Fruit fly (Drosophila melanogaster): ENCODE results near the gene CG13887.

The CG13887 gene

DNA sequence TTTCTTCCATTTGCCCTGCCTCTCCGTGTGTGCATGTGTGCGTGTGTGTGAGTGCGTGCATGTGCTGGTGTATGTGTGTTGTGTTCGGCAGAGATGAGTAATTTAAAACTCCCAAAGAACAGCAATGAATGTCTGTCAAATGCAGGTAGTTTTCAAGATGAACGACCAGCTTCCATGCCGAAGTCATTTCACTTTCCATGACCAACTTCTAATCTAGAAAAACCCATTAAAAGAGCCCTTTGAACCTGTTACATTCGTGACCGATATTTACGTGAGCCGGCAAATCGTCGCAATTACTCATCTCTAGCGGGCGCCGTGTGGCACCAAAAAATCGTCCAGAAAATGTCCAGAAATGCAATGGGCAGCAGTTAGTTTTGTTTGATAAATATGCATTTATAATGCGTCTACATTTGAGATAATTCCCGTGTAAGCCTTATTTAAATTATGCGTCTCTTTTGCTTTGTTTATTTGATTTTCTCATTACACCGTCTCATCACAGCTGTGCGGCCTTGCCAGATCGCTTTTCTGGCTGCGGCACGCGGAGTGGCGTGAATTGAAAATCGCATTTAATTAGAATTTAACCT is 34.8 kb downstream of the CG13887 start (continued):
- TF ChIP-seq salr (GFP tag; optimal IDR thresholded peaks at IDR 0.05) (peak in 1 of 2 experiments; percentile 22), fd59A (GFP tag; optimal IDR thresholded peaks at IDR 0.05) (no peak), pdm3 (GFP tag; optimal IDR thresholded peaks at IDR 0.05) (peak; percentile 44), CG6163 (GFP tag; IDR thresholded peaks at IDR 0.05) (peak; percentile 45; the same call in 1 of the 3 replicates), CG11762 (GFP tag; optimal IDR thresholded peaks at IDR 0.05; ENCODE audit: insufficient read depth) (peak; percentile 30), fd85E (GFP tag; optimal IDR thresholded peaks at IDR 0.05) (no peak), CG6854 (GFP tag; optimal IDR thresholded peaks at IDR 0.05) (no peak)

DNA sequence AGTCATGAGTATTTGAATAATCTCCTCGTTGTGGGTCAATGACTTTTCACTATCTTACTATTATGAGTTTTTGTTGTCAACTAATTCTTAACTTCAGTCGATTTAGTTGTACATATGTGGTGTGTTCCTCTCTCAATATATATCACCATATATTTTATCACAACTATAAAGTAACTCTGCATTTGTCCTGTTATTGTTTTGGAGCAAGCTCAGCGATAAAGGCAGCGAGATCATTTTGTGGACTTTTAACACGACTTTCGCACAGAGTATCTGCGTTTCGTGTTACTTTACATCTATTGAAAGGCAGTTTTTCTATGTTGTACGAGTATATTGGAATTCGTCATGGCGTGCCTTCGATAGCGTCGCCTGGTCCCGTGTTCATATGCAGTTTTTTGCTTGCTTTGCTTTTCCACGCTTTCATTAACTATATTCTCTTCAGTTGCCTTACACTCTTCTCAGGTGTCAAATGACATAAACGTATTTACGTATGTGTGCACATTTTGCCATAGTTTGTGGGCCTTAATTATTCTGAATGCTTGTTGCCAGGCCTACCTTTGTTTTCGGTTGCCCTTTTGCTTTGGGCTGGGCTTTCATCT is 37.9 kb downstream of the CG13887 start:
- TF ChIP-seq CG11902 (GFP tag; optimal IDR thresholded peaks at IDR 0.05): no peak
- no peak for TF ChIP-seq CG3032 (tag; optimal IDR thresholded peaks at IDR 0.05)
- no peak for TF ChIP-seq Sox14 (GFP tag; optimal IDR thresholded peaks at IDR 0.05)
- peak; percentile 4 for TF ChIP-seq Eip78C (GFP tag)
- no peak for TF ChIP-seq dsx (GFP tag; optimal IDR thresholded peaks at IDR 0.05; ENCODE audit: poor library complexity, severe bottlenecking)
- TF ChIP-seq achi (GFP tag; optimal IDR thresholded peaks at IDR 0.05): peak; percentile 11
- peak; percentile 18; the same call in 1 of the 2 replicates for TF ChIP-seq CG15336 (GFP tag; IDR thresholded peaks at IDR 0.05)
- no peak for TF ChIP-seq topi (GFP tag; optimal IDR thresholded peaks at IDR 0.05)
- TF ChIP-seq CG32006 (GFP tag; optimal IDR thresholded peaks at IDR 0.05): peak; percentile 54
- no peak for TF ChIP-seq fd59A (GFP tag; optimal IDR thresholded peaks at IDR 0.05)
- TF ChIP-seq Hr39 (GFP tag; optimal IDR thresholded peaks at IDR 0.05): no peak
- no peak for TF ChIP-seq CG10631 (GFP tag; optimal IDR thresholded peaks at IDR 0.05)
- no peak for TF ChIP-seq CG4318 (GFP tag; optimal IDR thresholded peaks at IDR 0.05)
- TF ChIP-seq CG6808 (GFP tag; optimal IDR thresholded peaks at IDR 0.05): no peak
- peak; percentile 34 for TF ChIP-seq Hr4 (GFP tag; optimal IDR thresholded peaks at IDR 0.05)
- no peak for TF ChIP-seq Lpt (GFP tag; optimal IDR thresholded peaks at IDR 0.05)
- no peak for TF ChIP-seq CG34406 (GFP tag; optimal IDR thresholded peaks at IDR 0.05)
- no peak for TF ChIP-seq acj6 (GFP tag; optimal IDR thresholded peaks at IDR 0.05)
- peak; percentile 35 for TF ChIP-seq CG6276 (GFP tag; optimal IDR thresholded peaks at IDR 0.05)
- TF ChIP-seq CG11762 (GFP tag; optimal IDR thresholded peaks at IDR 0.05; ENCODE audit: insufficient read depth): no peak
- no peak for TF ChIP-seq CG11294 (GFP tag; IDR thresholded peaks at IDR 0.05)
- TF ChIP-seq eg (GFP tag; IDR thresholded peaks at IDR 0.05): no peak
- no peak for TF ChIP-seq Gug (GFP tag; IDR thresholded peaks at IDR 0.05)
- TF ChIP-seq Sox102F (GFP tag; optimal IDR thresholded peaks at IDR 0.05): no peak
- TF ChIP-seq CG10669 (GFP tag; optimal IDR thresholded peaks at IDR 0.05): no peak
- TF ChIP-seq CG6854 (GFP tag; optimal IDR thresholded peaks at IDR 0.05): no peak
- TF ChIP-seq CG6163 (GFP tag; IDR thresholded peaks at IDR 0.05): peak; percentile 35; the same call in 2 of the 3 replicates
- no peak for TF ChIP-seq ss (GFP tag; optimal IDR thresholded peaks at IDR 0.05)
- no peak for TF ChIP-seq CG16779 (tag; optimal IDR thresholded peaks at IDR 0.05)
- no peak for TF ChIP-seq svp (GFP tag)
- no peak for TF ChIP-seq Ets21C (GFP tag; optimal IDR thresholded peaks at IDR 0.05)

DNA sequence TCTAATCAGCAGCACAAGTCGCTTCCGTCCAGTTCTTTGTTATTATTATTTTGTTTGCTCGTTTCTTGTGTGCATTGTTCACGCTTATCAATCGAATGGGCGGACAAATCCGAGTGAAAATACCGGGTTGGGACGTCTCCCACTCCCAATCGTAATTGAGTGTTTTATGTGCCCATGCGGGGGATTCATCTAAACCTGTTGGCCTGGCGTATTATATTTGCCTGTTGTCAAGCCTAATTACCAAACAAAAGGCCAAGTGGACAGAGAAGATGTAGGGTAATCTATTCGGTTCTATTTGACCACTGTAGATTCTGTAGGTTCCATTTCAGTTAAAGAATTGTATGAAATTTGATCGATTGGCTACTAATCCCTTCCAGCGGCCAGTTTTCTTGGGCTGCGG is 38.4 kb downstream of the CG13887 start:
- TF ChIP-seq Sox14 (GFP tag; optimal IDR thresholded peaks at IDR 0.05): peak; percentile 24
- 0 out of 3 replicates have a peak, but pooled peaks have one; percentile 35 for TF ChIP-seq eg (GFP tag; IDR thresholded peaks at IDR 0.05)
- TF ChIP-seq CG34406 (GFP tag; optimal IDR thresholded peaks at IDR 0.05): no peak

DNA sequence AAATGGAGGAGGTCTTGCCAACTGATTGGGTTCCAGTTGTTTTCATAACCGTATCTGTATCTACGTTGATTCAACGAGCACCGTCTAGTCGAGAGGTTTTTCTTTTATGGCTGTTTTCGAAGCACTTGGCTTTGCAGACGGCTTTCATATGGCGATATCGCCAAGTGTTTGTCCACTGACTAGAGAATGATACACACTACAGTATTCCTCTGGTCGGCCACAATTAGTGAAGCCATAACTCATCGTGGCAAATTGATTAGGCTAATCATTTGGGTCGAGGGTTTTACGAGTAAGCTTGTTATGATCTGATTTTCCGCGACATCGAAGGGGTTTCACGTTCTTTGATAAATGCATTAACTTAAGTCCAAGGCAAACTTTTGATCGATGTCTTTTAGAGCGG is 39.0 kb downstream of the CG13887 start:
- TF ChIP-seq CG8119 (GFP tag; IDR thresholded peaks at IDR 0.05) (0 out of 3 replicates have a peak, but pooled peaks have one; percentile 16), Eip93F (GFP tag; optimal IDR thresholded peaks at IDR 0.05) (no peak), salr (GFP tag; optimal IDR thresholded peaks at IDR 0.05) (no peak), ss (GFP tag; optimal IDR thresholded peaks at IDR 0.05) (peak in 1 of 2 experiments; percentile 24), Hr39 (GFP tag; optimal IDR thresholded peaks at IDR 0.05) (no peak), Eip78C (GFP tag) (peak; percentile 31), OdsH (GFP tag; optimal IDR thresholded peaks at IDR 0.05) (no peak)
